Fruit fly (Drosophila melanogaster): ENCODE measurements around the gene CG31076.

dm6 chr3R:26952857-26953477 lies 36.7 kb downstream of the CG31076 start:
- no peak for TF ChIP-seq EcR (GFP tag; optimal IDR thresholded peaks at IDR 0.05)
- no peak for TF ChIP-seq pan (optimal IDR thresholded peaks at IDR 0.05)
- TF ChIP-seq psq (optimal IDR thresholded peaks at IDR 0.05), result no peak
- TF ChIP-seq usp (GFP tag; optimal IDR thresholded peaks at IDR 0.05), result no peak
- TF ChIP-seq CG8478 (optimal IDR thresholded peaks at IDR 0.05), result no peak

Measured in whole organism.